Fruit fly (Drosophila melanogaster) ovary, adult (tissue): ENCODE results near the gene ND-SGDH.

Experiments
- CG17801 ChIP-seq: fragments of 200-800 bp; optimal IDR thresholded peaks from 2 replicates; lab custom pipeline; 2019; ENCODE audit warnings: missing biosample characterization, mild to moderate bottlenecking, missing genetic modification characterization, moderate library complexity; ENCODE audit not compliant: partially characterized antibody

The ND-SGDH gene

dm6 chr3L:12131918-12132317, 6.5 kb downstream of the ND-SGDH start, which contains the start of gene DEF8:
Gene DEF8, plus strand, starts transcription at chr3L:12132146.
- TF ChIP-seq CG17801 = peak; percentile 86

- no peak for TF ChIP-seq CG17801
These were observed 9.3 kb downstream of the ND-SGDH start, which contains the start of gene Lsp2 for dm6 chr3L:12129111-12129510. Gene Lsp2, plus strand, starts transcription at chr3L:12129393.

- TF ChIP-seq CG17801 = no peak
These were observed 10.9 kb downstream of the ND-SGDH start, which contains the start of the genes Ir68b and CG34241 for dm6 chr3L:12127294-12128029. Gene Ir68b, minus strand, starts transcription at chr3L:12127394. Gene CG34241, plus strand, starts transcription at chr3L:12127979.

dm6 chr3L:12124975-12125374, 13.4 kb downstream of the ND-SGDH start, which contains the start of gene yps:
Gene yps, minus strand, starts transcription at chr3L:12125150.
- TF ChIP-seq CG17801 = peak; percentile 96

- TF ChIP-seq CG17801 = no peak
These were observed 14.2 kb downstream of the ND-SGDH start for dm6 chr3L:12124138-12124583.

- TF ChIP-seq CG17801 = no peak
These were observed 15.5 kb downstream of the ND-SGDH start for dm6 chr3L:12122891-12123290.

- TF ChIP-seq CG17801 = peak; percentile 35
These were observed 18.4 kb downstream of the ND-SGDH start, which contains the start of gene CG11560 for dm6 chr3L:12119875-12120485. Gene CG11560, plus strand, starts transcription at chr3L:12120019.

- TF ChIP-seq CG17801 = no peak
These were observed 19.8 kb downstream of the ND-SGDH start for dm6 chr3L:12118631-12119030.

dm6 chr3L:12118156-12118555, 20.2 kb downstream of the ND-SGDH start, which contains the start of gene ssp:
Gene ssp, plus strand, starts transcription at chr3L:12118257.
- TF ChIP-seq CG17801 = peak; percentile 66

dm6 chr3L:12115966-12116735, 22.2 kb downstream of the ND-SGDH start, which contains the start of gene vers:
Gene vers, plus strand, starts transcription at chr3L:12116101.
- peak; percentile 16 for TF ChIP-seq CG17801

dm6 chr3L:12115103-12115502, 23.3 kb downstream of the ND-SGDH start:
- TF ChIP-seq CG17801 = no peak

dm6 chr3L:12114188-12114587, 24.2 kb downstream of the ND-SGDH start:
- TF ChIP-seq CG17801 = no peak

dm6 chr3L:12113589-12113988, 24.8 kb downstream of the ND-SGDH start:
- no peak for TF ChIP-seq CG17801

- no peak for TF ChIP-seq CG17801
These were observed 25.4 kb downstream of the ND-SGDH start for dm6 chr3L:12112967-12113366.

dm6 chr3L:12111081-12111958, 27.1 kb downstream of the ND-SGDH start:
- TF ChIP-seq CG17801 = peak; percentile 77
